Worm (Caenorhabditis elegans): ENCODE measurements around the gene C52E2.3.

ce11 chrII:1884635-1885034, 33.6 kb downstream of the C52E2.3 start, which contains the start of gene math-6:
- no peak for TF ChIP-seq unc-62 (GFP tag; optimal IDR thresholded peaks at IDR 0.05)
- TF ChIP-seq daf-12 (tag; optimal IDR thresholded peaks at IDR 0.05), result no peak
- no peak for TF ChIP-seq nhr-237 (tag; optimal IDR thresholded peaks at IDR 0.05)
- no peak for TF ChIP-seq unc-39 (tag; optimal IDR thresholded peaks at IDR 0.05)
- no peak for TF ChIP-seq mdl-1 (tag; optimal IDR thresholded peaks at IDR 0.05)
- no peak for TF ChIP-seq nhr-77 (tag; optimal IDR thresholded peaks at IDR 0.05)
- no peak for TF ChIP-seq ama-1 (optimal IDR thresholded peaks at IDR 0.05)
- TF ChIP-seq snpc-4 (tag; optimal IDR thresholded peaks at IDR 0.05), result no peak
- TF ChIP-seq lin-39 (tag; optimal IDR thresholded peaks at IDR 0.05), result no peak
- TF ChIP-seq ceh-82 (tag; optimal IDR thresholded peaks at IDR 0.05), result no peak
- TF ChIP-seq ztf-11 (tag; optimal IDR thresholded peaks at IDR 0.05), result no peak
- TF ChIP-seq ceh-28 (tag; optimal IDR thresholded peaks at IDR 0.05), result no peak
- TF ChIP-seq nhr-25 (tag; optimal IDR thresholded peaks at IDR 0.05), result no peak
